Worm (Caenorhabditis elegans) whole organism, L2 larva: ENCODE data around the gene fbxa-26.

ENCODE experiments used
- R02D3.7 ChIP-seq: fragments of 150-350 bp; optimal IDR thresholded peaks from 2 replicates; lab custom pipeline; 2014; ENCODE audit warnings: missing biosample characterization, missing genetic modification characterization
- blmp-1 ChIP-seq: sonication (generic microtip); optimal IDR thresholded peaks from 2 replicates; lab custom pipeline; 2017; ENCODE audit warnings: missing genetic modification characterization, mild to moderate bottlenecking, missing compliant biosample characterization, antibody characterized with exemption, moderate library complexity; ENCODE audit not compliant: insufficient read depth
- crh-2 ChIP-seq: sonication (generic microtip); optimal IDR thresholded peaks from 2 replicates; lab custom pipeline; 2017; ENCODE audit warnings: missing biosample characterization, missing genetic modification characterization
- lin-11 ChIP-seq: fragments of 150-350 bp; sonication (generic microtip); optimal IDR thresholded peaks from 2 replicates; lab custom pipeline; 2014; ENCODE audit warnings: missing biosample characterization, missing genetic modification characterization, inconsistent platforms, mixed read lengths
- mbf-1 ChIP-seq: sonication (generic microtip); optimal IDR thresholded peaks from 2 replicates; lab custom pipeline; 2017; ENCODE audit warnings: missing biosample characterization, missing genetic modification characterization
- nhr-11 ChIP-seq: fragments of 150-350 bp; optimal IDR thresholded peaks from 2 replicates; lab custom pipeline; 2014; ENCODE audit warnings: missing biosample characterization, missing genetic modification characterization
- nhr-237 ChIP-seq: fragments of 150-350 bp; optimal IDR thresholded peaks from 2 replicates; lab custom pipeline; 2014; ENCODE audit warnings: missing biosample characterization, missing genetic modification characterization
- nhr-77 ChIP-seq: fragments of 150-350 bp; optimal IDR thresholded peaks from 2 replicates; lab custom pipeline; 2014; ENCODE audit warnings: missing biosample characterization, missing genetic modification characterization
- zag-1 ChIP-seq: fragments of 150-350 bp; optimal IDR thresholded peaks from 2 replicates; lab custom pipeline; 2014; ENCODE audit warnings: missing biosample characterization, missing genetic modification characterization
- ztf-1 ChIP-seq: fragments of 200-800 bp; sonication (Bioruptor generic); conservative IDR thresholded peaks from 2 replicates; pipeline ENCODE4 v1.3.6; 2022; ENCODE audit warnings: missing genetic modification characterization, missing compliant biosample characterization

The fbxa-26 gene

DNA sequence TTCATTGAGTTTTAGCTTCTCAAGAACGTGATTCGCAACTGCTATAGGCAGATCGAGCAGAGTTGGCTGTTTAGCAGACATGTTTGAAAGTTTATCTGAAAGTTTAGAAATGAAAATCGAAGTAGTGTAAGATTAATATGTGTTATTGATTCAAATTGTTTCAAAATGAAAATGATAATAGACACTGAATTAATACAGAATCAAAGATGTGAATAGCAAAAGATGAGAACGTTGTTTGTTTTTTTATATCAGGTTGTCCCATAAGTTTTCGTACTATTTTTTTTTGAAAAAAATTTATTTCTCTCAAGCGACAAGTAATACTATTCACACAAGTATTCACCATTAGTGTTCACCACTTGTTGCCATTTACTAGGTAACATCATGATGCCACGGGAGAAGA is 49.2 kb downstream of the fbxa-26 start, which contains the start of gene fbxa-36:
Gene fbxa-36, minus strand, starts transcription at position 101 of the 400 bp plus-strand sequence.
- no peak for TF ChIP-seq lin-11
- no peak for TF ChIP-seq crh-2 (tag; lab: Kevin White, UChicago)
- TF ChIP-seq nhr-77: no peak
- no peak for TF ChIP-seq R02D3.7
- TF ChIP-seq zag-1 (tag; lab: Kevin White, UChicago): no peak
- TF ChIP-seq nhr-11 (tag; lab: Kevin White, UChicago): no peak
- TF ChIP-seq blmp-1 (tag; lab: Kevin White, UChicago): no peak
- no peak for TF ChIP-seq nhr-237 (tag; lab: Kevin White, UChicago)
- no peak for TF ChIP-seq ztf-1 (GFP tag; lab: Robert Waterston, UW)
- TF ChIP-seq mbf-1: no peak
